In the genomic region with DNA sequence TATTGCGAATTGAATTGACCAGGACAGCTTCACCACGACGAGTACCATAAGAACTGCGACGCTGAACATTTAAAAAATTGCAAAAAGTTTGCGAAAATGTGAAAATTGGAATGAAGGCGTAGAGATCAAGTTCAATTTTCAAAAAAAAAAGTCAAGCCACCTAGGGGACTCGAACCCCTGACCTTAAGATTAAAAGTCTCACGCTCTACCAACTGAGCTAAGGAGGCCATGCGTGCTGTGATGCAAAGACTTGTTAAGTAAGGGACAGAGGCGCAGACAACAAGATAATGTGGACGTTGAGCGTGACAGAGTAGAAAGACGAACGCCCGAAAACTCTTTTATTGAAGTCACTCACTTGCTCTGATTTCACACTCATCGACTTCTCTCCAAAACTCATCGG, we compare ENCODE assay signal across 5 worm cellular contexts.
TF ChIP-seq lines count a peak whose summit lies in the region.

No protein-coding gene starts in this region.

TF ChIP-seq in whole organism, L1 larva, 84 proteins besides CTCF, POLR2A, EP300 and RAD21 (continues in another document):
- peak; percentile 47 for TF ChIP-seq skn-1 (tag; optimal IDR thresholded peaks at IDR 0.05; lab: Kevin White, UChicago)
- no peak for TF ChIP-seq sox-4 (tag; optimal IDR thresholded peaks at IDR 0.05; lab: Kevin White, UChicago)
- peak; percentile 69 for TF ChIP-seq rnt-1 (tag; optimal IDR thresholded peaks at IDR 0.05; lab: Kevin White, UChicago)
- TF ChIP-seq zip-4 (GFP tag; optimal IDR thresholded peaks at IDR 0.05; lab: Kevin White, UChicago): no peak
- no peak for TF ChIP-seq nhr-76 (tag; optimal IDR thresholded peaks at IDR 0.05; lab: Kevin White, UChicago)
- TF ChIP-seq fos-1 (tag; optimal IDR thresholded peaks at IDR 0.05; lab: Kevin White, UChicago): peak; percentile 55
- peak in 1 of 2 experiments; percentile 65 for TF ChIP-seq mdl-1 (tag; optimal IDR thresholded peaks at IDR 0.05; lab: Kevin White, UChicago)
- no peak for TF ChIP-seq ceh-88 (GFP tag; IDR thresholded peaks at IDR 0.05; lab: Robert Waterston, UW)
- no peak for TF ChIP-seq C34B4.2 (tag; optimal IDR thresholded peaks at IDR 0.05; lab: Kevin White, UChicago)
- no peak for TF ChIP-seq nhr-11 (tag; optimal IDR thresholded peaks at IDR 0.05; lab: Kevin White, UChicago)
- peak; percentile 74 for TF ChIP-seq mep-1 (tag; optimal IDR thresholded peaks at IDR 0.05; lab: Kevin White, UChicago)
- TF ChIP-seq efl-3 (GFP tag; optimal IDR thresholded peaks at IDR 0.05; lab: Kevin White, UChicago): no peak
- TF ChIP-seq pax-3 (tag; optimal IDR thresholded peaks at IDR 0.05; lab: Kevin White, UChicago): no peak
- TF ChIP-seq dpl-1 (GFP tag; optimal IDR thresholded peaks at IDR 0.05; lab: Kevin White, UChicago): peak; percentile 39 to 71 (median 61)
- no peak for TF ChIP-seq tlp-1 (tag; optimal IDR thresholded peaks at IDR 0.05; lab: Kevin White, UChicago)
- TF ChIP-seq snu-23 (GFP tag; optimal IDR thresholded peaks at IDR 0.05; lab: Kevin White, UChicago): peak; percentile 81
- TF ChIP-seq ceh-63 (GFP tag; optimal IDR thresholded peaks at IDR 0.05; lab: Kevin White, UChicago): no peak
- no peak for TF ChIP-seq zag-1 (tag; optimal IDR thresholded peaks at IDR 0.05; lab: Kevin White, UChicago)

TF ChIP-seq in whole organism, L3 larva, 47 proteins besides CTCF, POLR2A, EP300 and RAD21 (continues in another document):
- TF ChIP-seq elt-2 (tag; optimal IDR thresholded peaks at IDR 0.05; lab: Kevin White, UChicago) (peak; percentile 35), elt-3 (tag; optimal IDR thresholded peaks at IDR 0.05; lab: Kevin White, UChicago) (peak in 1 of 3 experiments; percentile 59), hmg-11 (tag; optimal IDR thresholded peaks at IDR 0.05; lab: Kevin White, UChicago) (peak; percentile 89), ama-1 (optimal IDR thresholded peaks at IDR 0.05; lab: Kevin White, UChicago) (peak; percentile 18), ZK546.5 (tag; optimal IDR thresholded peaks at IDR 0.05; lab: Kevin White, UChicago) (no peak), egl-5 (tag; optimal IDR thresholded peaks at IDR 0.05; lab: Kevin White, UChicago) (no peak), nhr-43 (tag; optimal IDR thresholded peaks at IDR 0.05; lab: Kevin White, UChicago; ENCODE audit: poor library complexity, severe bottlenecking) (peak; percentile 25), R02D3.7 (tag; optimal IDR thresholded peaks at IDR 0.05; lab: Kevin White, UChicago) (peak; percentile 45), sea-2 (GFP tag; optimal IDR thresholded peaks at IDR 0.05; lab: Kevin White, UChicago) (no peak), pqm-1 (tag; optimal IDR thresholded peaks at IDR 0.05; lab: Kevin White, UChicago) (peak; percentile 33), ceh-82 (tag; optimal IDR thresholded peaks at IDR 0.05; lab: Kevin White, UChicago) (no peak), nfya-1 (tag; optimal IDR thresholded peaks at IDR 0.05; lab: Kevin White, UChicago; ENCODE audit: insufficient read depth) (peak; percentile 67), lin-15B (tag; optimal IDR thresholded peaks at IDR 0.05; lab: Kevin White, UChicago) (peak; percentile 32), nhr-237 (tag; optimal IDR thresholded peaks at IDR 0.05; lab: Kevin White, UChicago) (no peak), tbx-2 (tag; optimal IDR thresholded peaks at IDR 0.05; lab: Kevin White, UChicago) (peak; percentile 28), nhr-11 (tag; optimal IDR thresholded peaks at IDR 0.05; lab: Kevin White, UChicago) (no peak), ztf-11 (tag; optimal IDR thresholded peaks at IDR 0.05; lab: Kevin White, UChicago) (no peak)

TF ChIP-seq in whole organism, early embryonic, 17 proteins besides CTCF, POLR2A, EP300 and RAD21:
- TF ChIP-seq tbx-37 (GFP tag; conservative IDR thresholded peaks at IDR 0.05; lab: Robert Waterston, UW) (peak; percentile 74), ceh-13 (GFP tag; optimal IDR thresholded peaks at IDR 0.05; lab: Kevin White, UChicago) (peak; percentile 67), tbx-11 (GFP tag; IDR thresholded peaks at IDR 0.05; lab: Robert Waterston, UW) (peak; percentile 81), B0310.2 (tag; optimal IDR thresholded peaks at IDR 0.05; lab: Kevin White, UChicago) (peak; percentile 73), hmg-4 (GFP tag; optimal IDR thresholded peaks at IDR 0.05; lab: Kevin White, UChicago) (peak; percentile 84), F13C5.2 (tag; optimal IDR thresholded peaks at IDR 0.05; lab: Kevin White, UChicago) (peak; percentile 87), pes-1 (GFP tag; IDR thresholded peaks at IDR 0.05; lab: Robert Waterston, UW) (peak; percentile 90), sea-1 (GFP tag; conservative IDR thresholded peaks at IDR 0.05; lab: Robert Waterston, UW) (peak; percentile 84), ceh-36 (tag; optimal IDR thresholded peaks at IDR 0.05; lab: Kevin White, UChicago) (peak; percentile 81), ets-7 (tag; optimal IDR thresholded peaks at IDR 0.05; lab: Kevin White, UChicago) (peak; percentile 53), scrt-1 (GFP tag; IDR thresholded peaks at IDR 0.05; lab: Robert Waterston, UW) (peak; percentile 86), hnd-1 (tag; optimal IDR thresholded peaks at IDR 0.05; lab: Kevin White, UChicago) (peak; percentile 74), ama-1 (optimal IDR thresholded peaks at IDR 0.05; lab: Kevin White, UChicago) (no peak), aly-1 (tag; optimal IDR thresholded peaks at IDR 0.05; lab: Kevin White, UChicago) (peak; percentile 82), tra-4 (tag; optimal IDR thresholded peaks at IDR 0.05; lab: Kevin White, UChicago) (no peak), flt-1 (GFP tag; IDR thresholded peaks at IDR 0.05; lab: Robert Waterston, UW) (peak; percentile 87), hmbx-1 (tag; optimal IDR thresholded peaks at IDR 0.05; lab: Kevin White, UChicago) (peak; percentile 10)
TF ChIP-seq in whole organism, early embryonic: peak in this region for 15.

TF ChIP-seq in whole organism, midembryonic, 9 proteins besides CTCF, POLR2A, EP300 and RAD21:
- TF ChIP-seq flt-1 (GFP tag; IDR thresholded peaks at IDR 0.05; lab: Robert Waterston, UW) (peak; percentile 93), T22C8.4 (GFP tag; IDR thresholded peaks at IDR 0.05; lab: Robert Waterston, UW) (peak; percentile 84), klf-2 (GFP tag; conservative IDR thresholded peaks at IDR 0.05; lab: Robert Waterston, UW) (peak; percentile 88), cog-1 (tag; optimal IDR thresholded peaks at IDR 0.05; lab: Kevin White, UChicago) (peak; percentile 67), tab-1 (GFP tag; IDR thresholded peaks at IDR 0.05; lab: Robert Waterston, UW) (peak; percentile 89), ztf-23 (GFP tag; IDR thresholded peaks at IDR 0.05; lab: Robert Waterston, UW) (peak; percentile 87), ref-1 (GFP tag; conservative IDR thresholded peaks at IDR 0.05; lab: Robert Waterston, UW) (peak; percentile 77), med-1 (GFP tag; optimal IDR thresholded peaks at IDR 0.05; lab: Kevin White, UChicago; ENCODE audit: insufficient read depth) (peak; percentile 38), ztf-29 (GFP tag; IDR thresholded peaks at IDR 0.05; lab: Robert Waterston, UW) (peak; percentile 82)

TF ChIP-seq in whole organism, young adult, 124 proteins besides CTCF, POLR2A, EP300 and RAD21 (continues in another document):
- no peak for TF ChIP-seq madf-6 (GFP tag; IDR thresholded peaks at IDR 0.05; lab: Robert Waterston, UW)
- 0 out of 2 replicates have a peak, but pooled peaks have one; percentile 62 for TF ChIP-seq ceh-40 (GFP tag; IDR thresholded peaks at IDR 0.05; lab: Robert Waterston, UW)
- no peak for TF ChIP-seq B0019.2 (GFP tag; conservative IDR thresholded peaks at IDR 0.05; lab: Robert Waterston, UW)
- TF ChIP-seq ztf-22 (GFP tag; optimal IDR thresholded peaks at IDR 0.05; lab: Kevin White, UChicago): no peak
- peak; percentile 41 for TF ChIP-seq ztf-26 (tag; optimal IDR thresholded peaks at IDR 0.05; lab: Kevin White, UChicago)
- TF ChIP-seq him-1 (tag; optimal IDR thresholded peaks at IDR 0.05; lab: Kevin White, UChicago): peak; percentile 43
- peak; percentile 99 for TF ChIP-seq tbp1 (GFP tag; optimal IDR thresholded peaks at IDR 0.05; lab: Kevin White, UChicago)
- TF ChIP-seq mcd-1 (GFP tag; IDR thresholded peaks at IDR 0.05; lab: Robert Waterston, UW): no peak; the same call in 1 of the 2 replicates
- TF ChIP-seq aptf-3 (GFP tag; IDR thresholded peaks at IDR 0.05; lab: Robert Waterston, UW): no peak
- TF ChIP-seq aptf-2 (GFP tag; conservative IDR thresholded peaks at IDR 0.05; lab: Robert Waterston, UW): 0 out of 2 replicates have a peak, but pooled peaks have one; percentile 30
- TF ChIP-seq fkh-3 (tag; optimal IDR thresholded peaks at IDR 0.05; lab: Kevin White, UChicago): peak; percentile 51
- no peak for TF ChIP-seq bed-2 (GFP tag; IDR thresholded peaks at IDR 0.05; lab: Robert Waterston, UW)
- peak; percentile 70; the same call in 1 of the 2 replicates for TF ChIP-seq egl-44 (GFP tag; IDR thresholded peaks at IDR 0.05; lab: Robert Waterston, UW)
- peak; percentile 70; the same call in 1 of the 2 replicates for TF ChIP-seq hmg-20 (GFP tag; IDR thresholded peaks at IDR 0.05; lab: Robert Waterston, UW)
- peak; percentile 8 for TF ChIP-seq nhr-80 (tag; optimal IDR thresholded peaks at IDR 0.05; lab: Kevin White, UChicago)
- no peak for TF ChIP-seq gei-17 (GFP tag; optimal IDR thresholded peaks at IDR 0.05; lab: Kevin White, UChicago)
- TF ChIP-seq Y67H2A.10 (GFP tag; conservative IDR thresholded peaks at IDR 0.05; lab: Robert Waterston, UW): 0 out of 2 replicates have a peak, but pooled peaks have one; percentile 38
- no peak for TF ChIP-seq zfh-2 (GFP tag; conservative IDR thresholded peaks at IDR 0.05; lab: Robert Waterston, UW)
- peak; percentile 62 for TF ChIP-seq C06A6.2 (GFP tag; conservative IDR thresholded peaks at IDR 0.05; lab: Robert Waterston, UW)
- TF ChIP-seq atf-7 (tag; optimal IDR thresholded peaks at IDR 0.05; lab: Kevin White, UChicago): no peak
- TF ChIP-seq attf-5 (GFP tag; optimal IDR thresholded peaks at IDR 0.05; lab: Kevin White, UChicago): peak; percentile 67
- peak; percentile 47 for TF ChIP-seq zim-3 (tag; optimal IDR thresholded peaks at IDR 0.05; lab: Kevin White, UChicago)
- TF ChIP-seq tbx-9 (tag; optimal IDR thresholded peaks at IDR 0.05; lab: Kevin White, UChicago; ENCODE audit: borderline replicate concordance): no peak
- TF ChIP-seq C17E4.6 (GFP tag; IDR thresholded peaks at IDR 0.05; lab: Robert Waterston, UW): no peak
- TF ChIP-seq dpff-1 (tag; optimal IDR thresholded peaks at IDR 0.05; lab: Kevin White, UChicago): no peak
- peak; percentile 32; the same call in 1 of the 2 replicates for TF ChIP-seq egrh-3 (GFP tag; IDR thresholded peaks at IDR 0.05; lab: Robert Waterston, UW)
- no peak for TF ChIP-seq cebp-2 (GFP tag; IDR thresholded peaks at IDR 0.05; lab: Robert Waterston, UW)
- peak; percentile 72; the same call in 1 of the 2 replicates for TF ChIP-seq Y79H2A.3 (GFP tag; conservative IDR thresholded peaks at IDR 0.05; lab: Robert Waterston, UW)
- no peak for TF ChIP-seq F57C9.4 (tag; optimal IDR thresholded peaks at IDR 0.05; lab: Kevin White, UChicago)
- no peak for TF ChIP-seq ccch-3 (GFP tag; optimal IDR thresholded peaks at IDR 0.05; lab: Kevin White, UChicago)
- TF ChIP-seq rcor-1 (GFP tag; IDR thresholded peaks at IDR 0.05; lab: Robert Waterston, UW): peak; percentile 76
